Worm (Caenorhabditis elegans): ENCODE results near the gene H17B01.5.

H17B01.5 gene

DNA sequence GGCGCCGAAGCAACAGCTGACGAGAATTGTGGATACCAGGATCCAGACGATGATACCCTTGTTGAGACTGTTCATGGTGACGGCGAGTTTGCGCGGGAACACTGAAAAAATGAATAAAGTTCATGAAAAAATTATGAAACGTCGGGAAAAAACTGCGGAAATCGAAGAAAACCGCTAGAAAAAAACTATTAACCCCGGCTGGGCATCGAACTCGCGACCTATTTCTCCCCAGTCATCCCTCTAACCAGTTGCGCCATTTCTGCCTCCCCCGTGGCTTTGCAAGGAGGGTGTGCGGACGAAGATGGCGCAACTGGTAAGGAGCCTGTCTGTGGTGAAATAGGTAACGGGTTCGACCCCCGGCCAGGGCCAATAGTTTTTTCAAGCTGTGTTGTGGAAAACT lies at the start of gene H17B01.5:
H17B01.5 (minus strand) TSS at position 101 of the 400 bp plus-strand sequence.
- TF ChIP-seq sea-1 (GFP tag; conservative IDR thresholded peaks at IDR 0.05): no peak
- TF ChIP-seq aly-1 (tag; optimal IDR thresholded peaks at IDR 0.05): no peak
- TF ChIP-seq ceh-36 (tag; optimal IDR thresholded peaks at IDR 0.05): no peak
- no peak for TF ChIP-seq hmg-4 (GFP tag; optimal IDR thresholded peaks at IDR 0.05)

DNA sequence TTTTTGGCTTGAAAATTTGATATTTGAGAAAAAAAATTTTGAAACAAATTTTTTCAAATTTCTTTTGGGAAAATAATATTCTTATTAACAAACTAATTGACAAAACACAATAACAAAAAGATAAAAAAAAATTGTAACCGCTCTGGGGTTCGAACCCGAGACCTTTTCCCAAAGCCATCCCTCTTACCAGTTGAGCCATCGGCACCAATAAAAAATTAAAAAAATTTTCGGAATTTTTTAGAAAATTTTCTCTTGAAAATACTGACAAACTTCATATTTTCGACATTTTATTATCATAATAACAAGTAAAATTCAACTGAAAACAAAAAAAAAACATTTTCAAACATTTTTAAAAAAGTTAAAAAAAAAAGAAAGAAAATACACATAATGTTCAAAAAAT lies 48.6 kb upstream of the H17B01.5 start:
- no peak for TF ChIP-seq ama-1 (optimal IDR thresholded peaks at IDR 0.05)
- TF ChIP-seq hnd-1 (tag; optimal IDR thresholded peaks at IDR 0.05): no peak
- TF ChIP-seq ceh-36 (tag; optimal IDR thresholded peaks at IDR 0.05): no peak
- TF ChIP-seq ceh-13 (GFP tag; optimal IDR thresholded peaks at IDR 0.05): no peak

DNA sequence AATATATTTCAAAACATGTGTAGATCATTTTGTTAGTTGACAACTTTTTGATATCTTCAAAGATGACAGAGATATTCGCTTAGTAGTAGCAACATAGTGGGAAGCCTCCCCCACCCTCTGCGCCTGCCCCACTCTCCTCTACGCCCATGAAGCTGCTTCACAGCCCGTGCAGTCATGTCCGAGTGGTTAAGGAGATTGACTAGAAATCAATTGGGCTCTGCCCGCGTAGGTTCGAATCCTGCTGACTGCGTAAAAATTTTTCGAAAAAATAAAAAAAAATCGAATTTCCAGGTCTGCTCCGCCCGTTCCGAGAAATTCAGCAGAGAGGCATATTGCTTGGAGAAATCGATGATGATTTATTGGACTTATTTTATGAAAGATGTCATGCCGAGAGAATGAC lies 46.5 kb upstream of the H17B01.5 start:
- TF ChIP-seq pes-1 (GFP tag; IDR thresholded peaks at IDR 0.05): 0 out of 2 replicates have a peak, but pooled peaks have one; percentile 47
- TF ChIP-seq hnd-1 (tag; optimal IDR thresholded peaks at IDR 0.05): no peak
- no peak for TF ChIP-seq sea-1 (GFP tag; conservative IDR thresholded peaks at IDR 0.05)
- TF ChIP-seq ceh-36 (tag; optimal IDR thresholded peaks at IDR 0.05): no peak
- no peak for TF ChIP-seq ets-7 (tag; optimal IDR thresholded peaks at IDR 0.05)
- TF ChIP-seq tbx-37 (GFP tag; conservative IDR thresholded peaks at IDR 0.05): no peak
- no peak for TF ChIP-seq hmbx-1 (tag; optimal IDR thresholded peaks at IDR 0.05)
- TF ChIP-seq flt-1 (GFP tag; IDR thresholded peaks at IDR 0.05): 0 out of 2 replicates have a peak, but pooled peaks have one; percentile 21
- no peak for TF ChIP-seq ama-1 (optimal IDR thresholded peaks at IDR 0.05)
- TF ChIP-seq scrt-1 (GFP tag; IDR thresholded peaks at IDR 0.05): 0 out of 2 replicates have a peak, but pooled peaks have one; percentile 24
- TF ChIP-seq tra-4 (tag; optimal IDR thresholded peaks at IDR 0.05): no peak
- no peak for TF ChIP-seq F13C5.2 (tag; optimal IDR thresholded peaks at IDR 0.05)
- TF ChIP-seq tbx-11 (GFP tag; IDR thresholded peaks at IDR 0.05): no peak
- no peak for TF ChIP-seq hmg-4 (GFP tag; optimal IDR thresholded peaks at IDR 0.05)

DNA sequence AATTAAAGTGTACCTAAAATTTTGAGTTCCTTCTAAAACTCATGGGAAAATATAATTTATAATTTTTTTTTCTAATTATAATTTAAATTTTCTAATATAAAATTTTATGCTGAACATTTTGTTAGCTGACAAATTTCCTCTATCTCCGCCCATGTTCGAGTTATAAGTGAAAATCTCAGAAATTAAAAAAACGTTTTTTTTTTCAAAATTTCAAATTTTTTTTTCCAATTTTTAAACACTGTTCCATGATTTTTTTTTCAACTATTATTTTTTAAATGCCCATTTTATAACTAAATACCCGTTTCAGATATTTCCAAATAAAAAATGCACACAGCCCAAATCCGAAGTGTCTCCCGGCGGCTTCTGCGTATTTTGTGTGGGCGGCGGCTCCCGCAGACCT lies 45.5 kb upstream of the H17B01.5 start, which contains the start of gene Y51H7BR.8:
Y51H7BR.8 (plus strand) TSS at position 301 of the 400 bp plus-strand sequence.
- TF ChIP-seq tra-4 (tag; optimal IDR thresholded peaks at IDR 0.05) (no peak), flt-1 (GFP tag; IDR thresholded peaks at IDR 0.05) (no peak), tbx-11 (GFP tag; IDR thresholded peaks at IDR 0.05) (no peak), hmg-4 (GFP tag; optimal IDR thresholded peaks at IDR 0.05) (no peak), B0310.2 (tag; optimal IDR thresholded peaks at IDR 0.05) (no peak), ceh-36 (tag; optimal IDR thresholded peaks at IDR 0.05) (no peak), sea-1 (GFP tag; conservative IDR thresholded peaks at IDR 0.05) (no peak), hnd-1 (tag; optimal IDR thresholded peaks at IDR 0.05) (no peak), tbx-37 (GFP tag; conservative IDR thresholded peaks at IDR 0.05) (no peak), pes-1 (GFP tag; IDR thresholded peaks at IDR 0.05) (no peak), F13C5.2 (tag; optimal IDR thresholded peaks at IDR 0.05) (no peak), scrt-1 (GFP tag; IDR thresholded peaks at IDR 0.05) (no peak), ets-7 (tag; optimal IDR thresholded peaks at IDR 0.05) (no peak), hmbx-1 (tag; optimal IDR thresholded peaks at IDR 0.05) (no peak), ama-1 (optimal IDR thresholded peaks at IDR 0.05) (no peak), ceh-13 (GFP tag; optimal IDR thresholded peaks at IDR 0.05) (no peak), aly-1 (tag; optimal IDR thresholded peaks at IDR 0.05) (no peak)

DNA sequence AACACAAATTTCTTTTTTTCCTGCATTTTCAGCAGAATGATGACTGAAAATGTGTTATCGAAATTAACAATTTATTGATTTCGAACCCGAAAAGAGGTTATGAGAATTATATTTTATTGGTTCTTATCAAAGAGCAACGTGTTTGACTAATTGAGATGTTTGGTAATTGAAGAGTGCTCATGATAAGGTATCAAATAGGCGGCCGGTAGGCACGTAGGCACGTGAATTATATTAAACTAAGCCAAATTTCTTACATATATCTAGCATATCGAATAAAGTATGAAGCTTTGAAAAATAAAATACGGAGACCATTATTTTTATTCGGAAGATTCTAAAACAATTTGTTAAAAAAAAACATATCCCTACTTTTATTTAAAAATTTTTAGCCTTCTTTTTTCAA lies 44.0 kb upstream of the H17B01.5 start, which contains the start of gene math-45:
math-45 (minus strand) TSS at position 101 of the 400 bp plus-strand sequence.
- TF ChIP-seq sea-1 (GFP tag; conservative IDR thresholded peaks at IDR 0.05) (no peak), B0310.2 (tag; optimal IDR thresholded peaks at IDR 0.05) (no peak), flt-1 (GFP tag; IDR thresholded peaks at IDR 0.05) (no peak), ceh-13 (GFP tag; optimal IDR thresholded peaks at IDR 0.05) (no peak), tbx-37 (GFP tag; conservative IDR thresholded peaks at IDR 0.05) (no peak), aly-1 (tag; optimal IDR thresholded peaks at IDR 0.05) (no peak)

DNA sequence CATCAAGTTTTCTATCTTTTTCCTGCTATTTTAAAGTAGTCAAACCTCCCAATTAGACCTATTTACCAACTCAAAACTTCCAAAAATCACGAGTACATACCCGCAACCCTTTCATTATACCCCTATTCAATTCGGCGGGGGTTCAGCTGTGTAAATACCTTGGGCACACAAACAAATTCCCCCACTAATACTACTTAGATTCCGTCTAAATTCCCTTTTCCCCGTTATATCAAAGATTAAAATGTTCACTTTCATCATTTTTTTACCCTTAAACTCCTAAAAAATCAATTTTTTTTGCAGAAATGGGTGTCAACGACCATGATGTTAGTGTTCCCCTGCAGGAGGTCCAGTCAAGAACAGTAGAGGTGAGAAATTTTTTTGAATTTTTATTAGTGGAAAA lies 30.9 kb upstream of the H17B01.5 start, which contains the start of gene fdgt-1:
fdgt-1 (plus strand) TSS at position 301 of the 400 bp plus-strand sequence.
- TF ChIP-seq pes-1 (GFP tag; IDR thresholded peaks at IDR 0.05) (0 out of 2 replicates have a peak, but pooled peaks have one; percentile 3), hmg-4 (GFP tag; optimal IDR thresholded peaks at IDR 0.05) (no peak), tbx-11 (GFP tag; IDR thresholded peaks at IDR 0.05) (no peak), ceh-36 (tag; optimal IDR thresholded peaks at IDR 0.05) (no peak), B0310.2 (tag; optimal IDR thresholded peaks at IDR 0.05) (no peak), tbx-37 (GFP tag; conservative IDR thresholded peaks at IDR 0.05) (no peak)

DNA sequence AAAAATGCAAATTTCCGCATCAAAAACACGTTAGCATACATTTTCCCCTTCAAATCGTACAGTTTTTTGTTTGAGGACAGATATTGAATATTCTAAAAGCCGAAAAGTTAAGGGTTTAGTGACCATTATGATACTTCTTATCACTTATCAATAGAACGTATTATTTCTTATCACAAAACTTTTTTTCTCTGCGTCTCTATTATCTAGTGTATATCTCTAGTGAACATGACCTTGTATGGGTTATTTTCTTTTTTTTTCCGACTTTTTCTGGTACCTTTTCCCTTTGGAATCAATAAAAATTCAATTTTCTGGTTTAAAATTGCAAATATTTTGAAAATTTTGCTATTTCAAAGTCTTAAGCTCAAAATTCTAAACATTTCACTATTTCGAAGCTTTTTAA lies 30.3 kb upstream of the H17B01.5 start:
- no peak for TF ChIP-seq hmbx-1 (tag; optimal IDR thresholded peaks at IDR 0.05)
- TF ChIP-seq B0310.2 (tag; optimal IDR thresholded peaks at IDR 0.05): no peak
- no peak for TF ChIP-seq pes-1 (GFP tag; IDR thresholded peaks at IDR 0.05)
- TF ChIP-seq flt-1 (GFP tag; IDR thresholded peaks at IDR 0.05): no peak
- no peak for TF ChIP-seq tbx-37 (GFP tag; conservative IDR thresholded peaks at IDR 0.05)
- no peak for TF ChIP-seq ama-1 (optimal IDR thresholded peaks at IDR 0.05)
- TF ChIP-seq ceh-13 (GFP tag; optimal IDR thresholded peaks at IDR 0.05): no peak
- TF ChIP-seq scrt-1 (GFP tag; IDR thresholded peaks at IDR 0.05): no peak
- TF ChIP-seq ets-7 (tag; optimal IDR thresholded peaks at IDR 0.05): no peak
- TF ChIP-seq hnd-1 (tag; optimal IDR thresholded peaks at IDR 0.05): no peak
- no peak for TF ChIP-seq ceh-36 (tag; optimal IDR thresholded peaks at IDR 0.05)
- TF ChIP-seq tra-4 (tag; optimal IDR thresholded peaks at IDR 0.05): no peak
- no peak for TF ChIP-seq sea-1 (GFP tag; conservative IDR thresholded peaks at IDR 0.05)
- no peak for TF ChIP-seq aly-1 (tag; optimal IDR thresholded peaks at IDR 0.05)
- no peak for TF ChIP-seq hmg-4 (GFP tag; optimal IDR thresholded peaks at IDR 0.05)
- no peak for TF ChIP-seq F13C5.2 (tag; optimal IDR thresholded peaks at IDR 0.05)
- TF ChIP-seq tbx-11 (GFP tag; IDR thresholded peaks at IDR 0.05): no peak

Measured in whole organism, early embryonic.